Fruit fly (Drosophila melanogaster) S2 (cell line): Measurements from ENCODE around the gene maca.

ENCODE experiments used
- CG8478 ChIP-seq: fragments of >200 bp; optimal IDR thresholded peaks from 2 replicates; lab custom pipeline; 2018
- CTCF ChIP-seq, 2 experiments: fragments of >200 bp; optimal IDR thresholded peaks; 2 replicates each; lab custom pipeline; 2018

DNA sequence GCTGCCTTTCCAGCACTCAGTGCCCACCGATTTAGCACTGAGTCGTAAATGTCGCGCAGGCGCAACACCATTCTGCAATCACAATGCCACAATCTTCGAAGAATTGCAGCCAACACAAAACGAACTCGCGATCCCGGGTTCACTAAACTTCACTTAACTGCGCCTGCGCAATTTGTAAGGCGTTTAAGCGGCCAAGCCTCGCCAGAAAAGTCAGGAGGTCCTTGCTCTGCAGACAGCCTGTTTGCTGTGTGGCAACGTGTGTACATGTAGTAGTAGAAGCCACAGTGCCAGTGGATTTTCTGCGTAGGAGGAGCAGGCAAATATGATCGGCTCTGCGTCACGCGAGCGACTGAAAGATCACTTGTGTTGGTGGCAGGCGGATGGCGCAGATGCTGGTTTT, 31.2 kb upstream of the maca start:
- TF ChIP-seq CG8478 (no peak), CTCF (optimal IDR thresholded peaks at IDR 0.05; lab: Kevin White, UChicago) (no peak)
